Worm (Caenorhabditis elegans) whole organism, mixed stage, embryonic: ENCODE results near the gene oig-1.

ENCODE experiments used
- M03D4.4 ChIP-seq: sonication (generic microtip); optimal IDR thresholded peaks from 2 replicates; lab custom pipeline; 2017; ENCODE audit warnings: mild to moderate bottlenecking, missing genetic modification characterization, missing compliant biosample characterization
- bed-3 ChIP-seq: fragments of 200-800 bp; sonication (Bioruptor generic); optimal IDR thresholded peaks from 3 replicates; lab custom pipeline; 2018; ENCODE audit warnings: mild to moderate bottlenecking, missing genetic modification characterization, moderate library complexity, missing compliant biosample characterization
- ceh-83 ChIP-seq: fragments of 200-800 bp; sonication (Bioruptor generic); optimal IDR thresholded peaks from 2 replicates; lab custom pipeline; 2018; ENCODE audit warnings: mild to moderate bottlenecking, missing genetic modification characterization, missing compliant biosample characterization
- elt-1 ChIP-seq: sonication (generic microtip); optimal IDR thresholded peaks from 2 replicates; lab custom pipeline; 2017; ENCODE audit warnings: missing genetic modification characterization, mild to moderate bottlenecking, missing compliant biosample characterization, antibody characterized with exemption, moderate library complexity, borderline replicate concordance; ENCODE audit not compliant: insufficient read depth
- elt-3 ChIP-seq: fragments of 150-350 bp; optimal IDR thresholded peaks from 2 replicates; lab custom pipeline; 2014; ENCODE audit warnings: missing biosample characterization, missing genetic modification characterization
- lsy-2 ChIP-seq: fragments of 150-350 bp; optimal IDR thresholded peaks from 2 replicates; lab custom pipeline; 2014; ENCODE audit warnings: missing biosample characterization, missing genetic modification characterization
- mep-1 ChIP-seq: fragments of 150-350 bp; optimal IDR thresholded peaks from 2 replicates; lab custom pipeline; 2017; ENCODE audit warnings: missing biosample characterization, missing genetic modification reagents, missing genetic modification characterization, inconsistent platforms
- nhr-237 ChIP-seq: fragments of 150-350 bp; optimal IDR thresholded peaks from 2 replicates; lab custom pipeline; 2014; ENCODE audit warnings: missing biosample characterization, missing genetic modification characterization
- nhr-28 ChIP-seq: fragments of 150-350 bp; optimal IDR thresholded peaks from 2 replicates; lab custom pipeline; 2014; ENCODE audit warnings: missing biosample characterization, missing genetic modification characterization
- sem-2 ChIP-seq: fragments of 200-800 bp; sonication (Bioruptor generic); optimal IDR thresholded peaks from 2 replicates; lab custom pipeline; 2018; ENCODE audit warnings: mild to moderate bottlenecking, missing genetic modification characterization, missing compliant biosample characterization
- snpc-4 ChIP-seq: fragments of 150-350 bp; optimal IDR thresholded peaks from 2 replicates; lab custom pipeline; 2014; ENCODE audit warnings: missing biosample characterization, missing genetic modification characterization
- unc-62 ChIP-seq: fragments of 150-350 bp; optimal IDR thresholded peaks from 2 replicates; lab custom pipeline; 2014; ENCODE audit warnings: missing biosample characterization, missing genetic modification reagents, missing genetic modification characterization
- zip-8 ChIP-seq: fragments of 150-350 bp; optimal IDR thresholded peaks from 2 replicates; lab custom pipeline; 2014; ENCODE audit warnings: missing biosample characterization, missing genetic modification characterization

ce11 chrIII:6532647-6533046 lies 7.2 kb upstream of the oig-1 start, which contains the start of gene srxa-5:
- no peak for TF ChIP-seq zip-8 (tag; lab: Kevin White, UChicago)
- no peak for TF ChIP-seq mep-1 (tag; lab: Kevin White, UChicago)
- no peak for TF ChIP-seq lsy-2 (tag; lab: Kevin White, UChicago)
- TF ChIP-seq ceh-83 (GFP tag; lab: Kevin White, UChicago) = no peak
- TF ChIP-seq M03D4.4 (tag; lab: Kevin White, UChicago) = no peak
- no peak for TF ChIP-seq elt-1
- no peak for TF ChIP-seq elt-3 (tag; lab: Kevin White, UChicago)
- TF ChIP-seq unc-62 = no peak
- no peak for TF ChIP-seq snpc-4 (tag; lab: Kevin White, UChicago)
- TF ChIP-seq nhr-237 = no peak
- TF ChIP-seq bed-3 = no peak
- TF ChIP-seq nhr-28 (tag; lab: Kevin White, UChicago) = no peak
- TF ChIP-seq sem-2 (GFP tag; lab: Kevin White, UChicago) = no peak
